Worm (Caenorhabditis elegans) whole organism, young adult: ENCODE measurements around the gene rpb-11.

Experiments
- B0336.3 ChIP-seq: fragments of 200-800 bp; sonication (Bioruptor generic); IDR thresholded peaks from 2 replicates; pipeline ENCODE4 v1.3.6; 2022; ENCODE audit warnings: missing genetic modification characterization, missing compliant biosample characterization
- C06A6.2 ChIP-seq: fragments of 200-800 bp; sonication (Bioruptor generic); conservative IDR thresholded peaks from 2 replicates; pipeline ENCODE4 v1.3.6; 2022; ENCODE audit warnings: missing genetic modification characterization, missing compliant biosample characterization
- F10E7.11 ChIP-seq: sonication (generic microtip); optimal IDR thresholded peaks from 2 replicates; lab custom pipeline; 2017; ENCODE audit warnings: mild to moderate bottlenecking, missing genetic modification characterization, moderate library complexity, missing compliant biosample characterization
- F23B12.7 ChIP-seq: sonication (generic microtip); optimal IDR thresholded peaks from 2 replicates; lab custom pipeline; 2017; ENCODE audit warnings: missing genetic modification characterization, mild to moderate bottlenecking, missing compliant biosample characterization, antibody characterized with exemption, moderate library complexity; ENCODE audit not compliant: insufficient read depth
- F39B2.1 ChIP-seq: fragments of 200-800 bp; sonication (Bioruptor generic); IDR thresholded peaks from 2 replicates; pipeline ENCODE4 v1.3.6; 2022; ENCODE audit warnings: missing genetic modification reagents, missing genetic modification characterization, missing compliant biosample characterization
- F49E8.2 ChIP-seq: sonication (generic microtip); optimal IDR thresholded peaks from 3 replicates; lab custom pipeline; 2017; ENCODE audit warnings: missing genetic modification characterization, mild to moderate bottlenecking, missing compliant biosample characterization, antibody characterized with exemption, moderate library complexity; ENCODE audit not compliant: insufficient read depth
- F52B5.7 ChIP-seq: sonication (generic microtip); optimal IDR thresholded peaks from 2 replicates; lab custom pipeline; 2016; ENCODE audit warnings: mild to moderate bottlenecking, missing genetic modification characterization, missing compliant biosample characterization
- F57A8.1 ChIP-seq: fragments of 200-800 bp; sonication (Bioruptor generic); optimal IDR thresholded peaks from 2 replicates; lab custom pipeline; 2018; ENCODE audit warnings: mild to moderate bottlenecking, missing genetic modification characterization, moderate library complexity, missing compliant biosample characterization
- K11D2.4 ChIP-seq: fragments of 200-800 bp; sonication (Bioruptor generic); IDR thresholded peaks from 2 replicates; pipeline ENCODE4 v1.3.6; 2022; ENCODE audit warnings: missing genetic modification reagents, missing genetic modification characterization, missing compliant biosample characterization
- Y53G8AR.9 ChIP-seq: fragments of 200-800 bp; sonication (Bioruptor generic); conservative IDR thresholded peaks from 2 replicates; pipeline ENCODE4 v1.3.6; 2022; ENCODE audit warnings: missing genetic modification reagents, missing genetic modification characterization, missing compliant biosample characterization
- Y56A3A.18 ChIP-seq: fragments of 200-800 bp; sonication (Bioruptor generic); IDR thresholded peaks from 2 replicates; pipeline ENCODE4 v1.3.6; 2022; ENCODE audit warnings: missing genetic modification reagents, missing genetic modification characterization, missing compliant biosample characterization
- Y67H2A.10 ChIP-seq: fragments of 200-800 bp; sonication (Bioruptor generic); conservative IDR thresholded peaks from 2 replicates; pipeline ENCODE4 v1.3.6; 2022; ENCODE audit warnings: missing genetic modification reagents, missing genetic modification characterization, missing compliant biosample characterization
- Y95B8A.8 ChIP-seq: fragments of 200-800 bp; sonication (Bioruptor generic); IDR thresholded peaks from 2 replicates; pipeline ENCODE4 v1.3.6; 2022; ENCODE audit warnings: missing genetic modification reagents, missing genetic modification characterization, missing compliant biosample characterization
- akir-1 ChIP-seq: fragments of 200-800 bp; sonication (Bioruptor generic); optimal IDR thresholded peaks from 2 replicates; lab custom pipeline; 2018; ENCODE audit warnings: mild to moderate bottlenecking, missing genetic modification characterization, moderate library complexity, missing compliant biosample characterization
- ama-1 ChIP-seq, 3 experiments: fragments of 150-350 bp in 1 of 3; sonication (generic microtip) in 2 of 3; optimal IDR thresholded peaks; 2 replicates each; lab custom pipeline; 2014 to 2018; ENCODE audit warnings: missing biosample characterization in 2 of 3, missing genetic modification characterization in 2 of 3, missing genetic modification reagents in 2 of 3
- aptf-2 ChIP-seq: fragments of 200-800 bp; sonication (Bioruptor generic); conservative IDR thresholded peaks from 2 replicates; pipeline ENCODE4 v1.3.6; 2022; ENCODE audit warnings: missing genetic modification reagents, missing genetic modification characterization, missing compliant biosample characterization
- aptf-3 ChIP-seq: fragments of 200-800 bp; sonication (Bioruptor generic); IDR thresholded peaks from 2 replicates; pipeline ENCODE4 v1.3.6; 2022; ENCODE audit warnings: missing genetic modification characterization, missing compliant biosample characterization
- atf-7 ChIP-seq: sonication (generic microtip); optimal IDR thresholded peaks from 2 replicates; lab custom pipeline; 2017; ENCODE audit warnings: mild to moderate bottlenecking, missing genetic modification characterization, missing compliant biosample characterization
- athp-1 ChIP-seq: sonication (generic microtip); optimal IDR thresholded peaks from 2 replicates; lab custom pipeline; 2017; ENCODE audit warnings: mild to moderate bottlenecking, missing genetic modification characterization, missing compliant biosample characterization
- attf-3 ChIP-seq: fragments of 200-800 bp; sonication (Bioruptor generic); conservative IDR thresholded peaks from 2 replicates; pipeline ENCODE4 v1.3.6; 2022; ENCODE audit warnings: missing genetic modification reagents, missing genetic modification characterization, missing compliant biosample characterization
- attf-5 ChIP-seq: fragments of 200-800 bp; sonication (Bioruptor generic); optimal IDR thresholded peaks from 2 replicates; lab custom pipeline; 2018; ENCODE audit warnings: mild to moderate bottlenecking, missing genetic modification characterization, missing compliant biosample characterization
- cebp-2 ChIP-seq: fragments of 200-800 bp; sonication (Bioruptor generic); IDR thresholded peaks from 2 replicates; pipeline ENCODE4 v1.3.6; 2022; ENCODE audit warnings: missing genetic modification characterization, missing compliant biosample characterization
- ceh-100 ChIP-seq: fragments of 200-800 bp; sonication (Bioruptor generic); IDR thresholded peaks from 2 replicates; pipeline ENCODE4 v1.3.6; 2022; ENCODE audit warnings: missing genetic modification reagents, missing genetic modification characterization, missing compliant biosample characterization
- chd-7 ChIP-seq: sonication (generic microtip); optimal IDR thresholded peaks from 2 replicates; lab custom pipeline; 2016; ENCODE audit warnings: mild to moderate bottlenecking, missing genetic modification characterization, moderate library complexity, missing compliant biosample characterization
- dpff-1 ChIP-seq: sonication (generic microtip); optimal IDR thresholded peaks from 2 replicates; lab custom pipeline; 2017; ENCODE audit warnings: mild to moderate bottlenecking, missing genetic modification characterization, missing compliant biosample characterization
- dpl-1 ChIP-seq: fragments of 150-350 bp; optimal IDR thresholded peaks from 2 replicates; lab custom pipeline; 2014; ENCODE audit warnings: missing biosample characterization, missing genetic modification reagents, missing genetic modification characterization
- ekl-4 ChIP-seq: fragments of 200-800 bp; sonication (Bioruptor generic); IDR thresholded peaks from 2 replicates; pipeline ENCODE4 v1.3.6; 2022; ENCODE audit warnings: missing genetic modification reagents, missing genetic modification characterization, missing compliant biosample characterization
- fkh-3 ChIP-seq: sonication (generic microtip); optimal IDR thresholded peaks from 2 replicates; lab custom pipeline; 2016; ENCODE audit warnings: mild to moderate bottlenecking, missing genetic modification characterization, missing compliant biosample characterization
- hlh-26 ChIP-seq: fragments of 200-800 bp; sonication (Bioruptor generic); conservative IDR thresholded peaks from 2 replicates; pipeline ENCODE4 v1.3.6; 2022; ENCODE audit warnings: missing genetic modification reagents, missing genetic modification characterization, missing compliant biosample characterization
- lin-40 ChIP-seq: sonication (generic microtip); optimal IDR thresholded peaks from 2 replicates; lab custom pipeline; 2016; ENCODE audit warnings: missing genetic modification characterization, mild to moderate bottlenecking, missing compliant biosample characterization, missing genotype, missing genetic modification reagents
- lir-1 ChIP-seq: fragments of 200-800 bp; sonication (Bioruptor generic); conservative IDR thresholded peaks from 2 replicates; pipeline ENCODE4 v1.3.6; 2022; ENCODE audit warnings: missing genetic modification reagents, missing genetic modification characterization, missing compliant biosample characterization
- lsl-1 ChIP-seq: fragments of 200-800 bp; sonication (Bioruptor generic); optimal IDR thresholded peaks from 2 replicates; lab custom pipeline; 2018; ENCODE audit warnings: mild to moderate bottlenecking, missing genetic modification characterization, moderate library complexity, missing compliant biosample characterization
- madf-10 ChIP-seq: sonication (generic microtip); optimal IDR thresholded peaks from 2 replicates; lab custom pipeline; 2016; ENCODE audit warnings: mild to moderate bottlenecking, missing genetic modification characterization, missing compliant biosample characterization
- madf-3 ChIP-seq: fragments of 200-800 bp; sonication (Bioruptor generic); IDR thresholded peaks from 2 replicates; pipeline ENCODE4 v1.3.6; 2022; ENCODE audit warnings: missing genetic modification reagents, missing genetic modification characterization, missing compliant biosample characterization
- madf-6 ChIP-seq: fragments of 200-800 bp; sonication (Bioruptor generic); IDR thresholded peaks from 2 replicates; pipeline ENCODE4 v1.3.6; 2022; ENCODE audit warnings: missing genetic modification reagents, missing genetic modification characterization, missing compliant biosample characterization
- nfya-1 ChIP-seq: sonication (generic microtip); optimal IDR thresholded peaks from 2 replicates; lab custom pipeline; 2017; ENCODE audit warnings: antibody characterized with exemption, missing compliant biosample characterization, missing genetic modification characterization, borderline replicate concordance; ENCODE audit not compliant: insufficient read depth
- nfyb-1 ChIP-seq: fragments of 200-800 bp; sonication (Bioruptor generic); IDR thresholded peaks from 2 replicates; pipeline ENCODE4 v1.3.6; 2022; ENCODE audit warnings: missing genetic modification reagents, missing genetic modification characterization, missing compliant biosample characterization
- nhr-90 ChIP-seq: sonication (generic microtip); optimal IDR thresholded peaks from 2 replicates; lab custom pipeline; 2016; ENCODE audit warnings: missing genotype, mild to moderate bottlenecking, missing genetic modification characterization, missing compliant biosample characterization
- pbrm-1 ChIP-seq: fragments of 200-800 bp; sonication (Bioruptor generic); IDR thresholded peaks from 2 replicates; pipeline ENCODE4 v1.3.6; 2022; ENCODE audit warnings: missing genetic modification reagents, missing genetic modification characterization, missing compliant biosample characterization
- rcor-1 ChIP-seq: fragments of 200-800 bp; sonication (Bioruptor generic); IDR thresholded peaks from 2 replicates; pipeline ENCODE4 v1.3.6; 2022; ENCODE audit warnings: missing genetic modification reagents, missing genetic modification characterization, missing compliant biosample characterization
- repo-1 ChIP-seq: sonication (generic microtip); optimal IDR thresholded peaks from 2 replicates; lab custom pipeline; 2017; ENCODE audit warnings: mild to moderate bottlenecking, missing genetic modification characterization, missing compliant biosample characterization
- sdz-38 ChIP-seq: sonication (generic microtip); optimal IDR thresholded peaks from 2 replicates; lab custom pipeline; 2016; ENCODE audit warnings: missing genotype, missing genetic modification characterization, missing compliant biosample characterization
- snpc-1.1 ChIP-seq: sonication (generic microtip); optimal IDR thresholded peaks from 2 replicates; lab custom pipeline; 2017; ENCODE audit warnings: missing genetic modification characterization, mild to moderate bottlenecking, missing compliant biosample characterization, antibody characterized with exemption, moderate library complexity, missing genotype, missing genetic modification reagents; ENCODE audit not compliant: insufficient read depth
- sptf-2 ChIP-seq: fragments of 200-800 bp; sonication (Bioruptor generic); optimal IDR thresholded peaks from 2 replicates; lab custom pipeline; 2018; ENCODE audit warnings: mild to moderate bottlenecking, missing genetic modification characterization, missing compliant biosample characterization
- tlf-1 ChIP-seq: fragments of 200-800 bp; sonication (Bioruptor generic); optimal IDR thresholded peaks from 2 replicates; lab custom pipeline; 2018; ENCODE audit warnings: mild to moderate bottlenecking, missing genetic modification characterization, missing compliant biosample characterization
- zfh-2 ChIP-seq: fragments of 200-800 bp; sonication (Bioruptor generic); conservative IDR thresholded peaks from 2 replicates; pipeline ENCODE4 v1.3.6; 2022; ENCODE audit warnings: missing genetic modification reagents, missing genetic modification characterization, missing compliant biosample characterization
- ztf-26 ChIP-seq: sonication (generic microtip); optimal IDR thresholded peaks from 2 replicates; lab custom pipeline; 2017; ENCODE audit warnings: missing genetic modification characterization, missing compliant biosample characterization
- ztf-3 ChIP-seq: fragments of 200-800 bp; sonication (Bioruptor generic); optimal IDR thresholded peaks from 2 replicates; lab custom pipeline; 2018; ENCODE audit warnings: mild to moderate bottlenecking, missing genetic modification characterization, missing compliant biosample characterization

Gene rpb-11

ce11 chrII:14059767-14060166 lies at the start of gene rpb-11:
Gene rpb-11 (plus strand): TSS chrII:14060085.
- TF ChIP-seq ztf-26 (tag; lab: Kevin White, UChicago) (peak; percentile 83), Y53G8AR.9 (peak; percentile 97), rcor-1 (GFP tag; lab: Robert Waterston, UW) (peak; percentile 93), F49E8.2 (tag; lab: Kevin White, UChicago) (peak; percentile 57), nfyb-1 (GFP tag; lab: Robert Waterston, UW) (peak; percentile 90), Y95B8A.8 (GFP tag; lab: Robert Waterston, UW) (peak; percentile 84; the same call in 1 of the 2 replicates), sdz-38 (no peak), zfh-2 (GFP tag; lab: Robert Waterston, UW) (no peak), fkh-3 (tag; lab: Kevin White, UChicago) (no peak), Y67H2A.10 (GFP tag; lab: Robert Waterston, UW) (no peak), B0336.3 (GFP tag; lab: Robert Waterston, UW) (peak; percentile 81), nhr-90 (tag; lab: Kevin White, UChicago) (peak; percentile 12), aptf-3 (no peak), snpc-1.1 (peak; percentile 70), madf-10 (tag; lab: Kevin White, UChicago) (peak; percentile 67), repo-1 (tag; lab: Kevin White, UChicago) (peak; percentile 82), akir-1 (GFP tag; lab: Kevin White, UChicago) (no peak), madf-3 (GFP tag; lab: Robert Waterston, UW) (peak; percentile 95), chd-7 (peak; percentile 63), lin-40 (peak; percentile 95), athp-1 (tag; lab: Kevin White, UChicago) (peak; percentile 75), sptf-2 (no peak), ekl-4 (GFP tag; lab: Robert Waterston, UW) (peak; percentile 95), tlf-1 (GFP tag; lab: Kevin White, UChicago) (peak; percentile 91), C06A6.2 (GFP tag; lab: Robert Waterston, UW) (peak; percentile 83), dpl-1 (GFP tag; lab: Kevin White, UChicago) (peak; percentile 97), nfya-1 (tag; lab: Kevin White, UChicago) (no peak), K11D2.4 (peak; percentile 92), cebp-2 (no peak), lir-1 (GFP tag; lab: Robert Waterston, UW) (peak; percentile 82), ama-1 (optimal IDR thresholded peaks at IDR 0.05; lab: Kevin White, UChicago) (no peak), ama-1 (GFP tag; optimal IDR thresholded peaks at IDR 0.05; lab: Kevin White, UChicago) (no peak), hlh-26 (GFP tag; lab: Robert Waterston, UW) (no peak), ceh-100 (peak; percentile 95), Y56A3A.18 (GFP tag; lab: Robert Waterston, UW) (peak; percentile 91), pbrm-1 (peak; percentile 90; the same call in 1 of the 2 replicates), F52B5.7 (tag; lab: Kevin White, UChicago) (no peak), dpff-1 (no peak), F39B2.1 (GFP tag; lab: Robert Waterston, UW) (no peak), ztf-3 (GFP tag; lab: Kevin White, UChicago) (no peak), lsl-1 (GFP tag; lab: Kevin White, UChicago) (peak; percentile 79), F57A8.1 (no peak), attf-5 (GFP tag; lab: Kevin White, UChicago) (peak; percentile 95), F10E7.11 (tag; lab: Kevin White, UChicago) (peak; percentile 40), F23B12.7 (peak; percentile 82), attf-3 (no peak), aptf-2 (GFP tag; lab: Robert Waterston, UW) (no peak), atf-7 (tag; lab: Kevin White, UChicago) (peak; percentile 22), madf-6 (GFP tag; lab: Robert Waterston, UW) (peak; percentile 91)
